Fruit fly (Drosophila melanogaster): Measurements from ENCODE around the gene CG34169.

DNA sequence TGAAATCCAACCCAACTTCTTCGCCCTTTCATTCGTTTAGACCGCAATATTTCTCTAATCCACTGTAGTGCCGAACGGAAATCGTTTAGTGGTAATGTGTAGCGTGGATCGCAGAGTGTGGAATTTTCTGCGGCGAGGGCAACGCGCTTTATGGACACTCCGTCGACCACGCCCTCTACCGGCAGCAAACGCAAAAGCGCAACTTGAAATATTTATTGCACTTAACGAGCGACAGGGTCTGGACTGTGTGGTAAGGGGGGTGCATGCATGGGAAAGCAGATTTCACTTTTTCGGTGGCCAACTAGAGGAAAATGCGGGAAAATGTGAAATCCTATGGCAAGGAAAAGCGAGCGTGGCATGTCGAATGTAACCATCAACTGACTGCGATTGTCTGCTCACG lies 21.9 kb downstream of the CG34169 start:
- TF ChIP-seq CG15601 (tag; optimal IDR thresholded peaks at IDR 0.05), result no peak
- TF ChIP-seq fd64A (GFP tag; optimal IDR thresholded peaks at IDR 0.05), result no peak
- TF ChIP-seq Trl (optimal IDR thresholded peaks at IDR 0.05), result no peak
- no peak for TF ChIP-seq Trl (GFP tag; optimal IDR thresholded peaks at IDR 0.05)
- TF ChIP-seq yki (optimal IDR thresholded peaks at IDR 0.05), result no peak
- TF ChIP-seq CG5953 (GFP tag; IDR thresholded peaks at IDR 0.05), result no peak
- no peak for TF ChIP-seq jing (GFP tag; optimal IDR thresholded peaks at IDR 0.05)
